Worm (Caenorhabditis elegans) whole organism, L4 larva: ENCODE results near the gene lact-8.

Experiments used
- ama-1 ChIP-seq: fragments of 150-350 bp; optimal IDR thresholded peaks from 2 replicates; lab custom pipeline; 2014; ENCODE audit warnings: inconsistent platforms, mixed read lengths
- ceh-28 ChIP-seq: fragments of 150-350 bp; optimal IDR thresholded peaks from 2 replicates; lab custom pipeline; 2014; ENCODE audit warnings: missing biosample characterization, missing genetic modification reagents, missing genetic modification characterization
- fos-1 ChIP-seq: fragments of 150-350 bp; optimal IDR thresholded peaks from 2 replicates; lab custom pipeline; 2014; ENCODE audit warnings: missing biosample characterization, missing genetic modification characterization
- lin-13 ChIP-seq: fragments of 150-350 bp; optimal IDR thresholded peaks from 2 replicates; lab custom pipeline; 2014; ENCODE audit warnings: missing biosample characterization, missing genetic modification reagents, missing genetic modification characterization
- mdl-1 ChIP-seq, 2 experiments: fragments of 150-350 bp in 1 of 2; sonication (generic microtip) in 1 of 2; optimal IDR thresholded peaks; 2 replicates each; lab custom pipeline; 2014 to 2017; ENCODE audit warnings: missing biosample characterization in 2 of 2, missing genetic modification characterization in 2 of 2
- nhr-11 ChIP-seq: fragments of 150-350 bp; optimal IDR thresholded peaks from 2 replicates; lab custom pipeline; 2014; ENCODE audit warnings: missing biosample characterization, missing genetic modification characterization
- nhr-237 ChIP-seq: sonication (generic microtip); optimal IDR thresholded peaks from 2 replicates; lab custom pipeline; 2017; ENCODE audit warnings: missing biosample characterization, missing genetic modification characterization
- nhr-28 ChIP-seq: fragments of 150-350 bp; optimal IDR thresholded peaks from 2 replicates; lab custom pipeline; 2014; ENCODE audit warnings: missing biosample characterization, missing genetic modification characterization
- nhr-48 ChIP-seq: sonication (generic microtip); optimal IDR thresholded peaks from 2 replicates; lab custom pipeline; 2016; ENCODE audit warnings: mild to moderate bottlenecking, missing genetic modification characterization, missing compliant biosample characterization
- php-3 ChIP-seq: fragments of 200-800 bp; sonication (Bioruptor generic); IDR thresholded peaks from 2 replicates; pipeline ENCODE4 v1.3.6; 2022; ENCODE audit warnings: missing genetic modification reagents, missing genetic modification characterization, missing compliant biosample characterization
- sdz-12 ChIP-seq: fragments of 200-800 bp; sonication (Bioruptor generic); optimal IDR thresholded peaks from 2 replicates; lab custom pipeline; 2018; ENCODE audit warnings: mild to moderate bottlenecking, missing genetic modification characterization, missing compliant biosample characterization
- unc-62 ChIP-seq, 3 experiments: fragments of 150-350 bp in 1 of 3; sonication (generic microtip); optimal IDR thresholded peaks in 2 of 3; peaks in 1 of 3; 1 replicate in 1 of 3; 2 replicates in 2 of 3; lab custom pipeline; 2014 to 2017; ENCODE audit warnings: missing biosample characterization in 3 of 3, missing genetic modification characterization in 3 of 3, missing genetic modification reagents in 3 of 3, missing genotype in 1 of 3
- zip-2 ChIP-seq: fragments of 150-350 bp; optimal IDR thresholded peaks from 2 replicates; lab custom pipeline; 2014; ENCODE audit warnings: missing biosample characterization, missing genetic modification characterization

- TF ChIP-seq nhr-48 (tag; lab: Kevin White, UChicago) (no peak), nhr-11 (tag; lab: Kevin White, UChicago) (no peak), ama-1 (lab: Kevin White, UChicago) (no peak), fos-1 (tag; lab: Kevin White, UChicago) (no peak), sdz-12 (GFP tag; lab: Kevin White, UChicago) (no peak), nhr-28 (tag; lab: Kevin White, UChicago) (no peak), zip-2 (tag; lab: Kevin White, UChicago) (no peak), php-3 (no peak), ceh-28 (tag; lab: Kevin White, UChicago) (no peak), mdl-1 (tag; optimal IDR thresholded peaks at IDR 0.05; lab: Kevin White, UChicago) (no peak), nhr-237 (tag; lab: Kevin White, UChicago) (no peak), unc-62 (GFP tag; optimal IDR thresholded peaks at IDR 0.05 in 1 of 2; lab: Kevin White, UChicago) (peak in 1 of 2 experiments; percentile 58), unc-62 (tag; optimal IDR thresholded peaks at IDR 0.05; lab: Kevin White, UChicago) (no peak), lin-13 (GFP tag; lab: Kevin White, UChicago) (no peak)
Observed at ce11 chrV:11053827-11054226, 39.6 kb downstream of the lact-8 start, which contains the start of gene T04C12.7.
